Worm (Caenorhabditis elegans): Measurements from ENCODE around the gene F20D6.2.

Gene F20D6.2

DNA sequence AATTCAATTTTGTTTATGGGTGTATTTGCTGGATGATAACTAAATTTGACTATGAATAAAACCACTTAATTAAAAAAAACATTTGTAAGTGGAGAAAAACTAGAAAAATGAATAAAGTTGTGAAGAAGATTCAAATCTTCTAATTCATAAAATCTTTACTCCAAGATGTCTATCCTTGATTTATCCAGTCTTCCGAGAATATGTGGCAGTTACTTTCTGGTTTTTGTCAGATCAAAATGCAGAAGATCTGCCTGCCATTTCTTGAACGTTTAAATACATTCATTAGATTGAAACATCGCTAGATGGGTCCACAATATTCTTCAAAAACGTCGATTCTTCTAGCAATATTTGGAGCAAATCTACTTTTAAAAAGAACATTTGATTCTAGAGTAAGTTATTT is at the start of gene F20D6.2:
F20D6.2 (plus strand) TSS at position 301 of the 400 bp plus-strand sequence.
- TF ChIP-seq ceh-9 (tag; optimal IDR thresholded peaks at IDR 0.05) (no peak), gmeb-2 (tag; optimal IDR thresholded peaks at IDR 0.05) (no peak), tbx-7 (tag; optimal IDR thresholded peaks at IDR 0.05) (no peak), ceh-14 (tag; optimal IDR thresholded peaks at IDR 0.05) (no peak), syd-9 (tag; optimal IDR thresholded peaks at IDR 0.05) (no peak), unc-42 (tag; optimal IDR thresholded peaks at IDR 0.05) (no peak), fkh-6 (tag; optimal IDR thresholded peaks at IDR 0.05) (no peak), pros-1 (tag; optimal IDR thresholded peaks at IDR 0.05) (no peak), ceh-45 (GFP tag; IDR thresholded peaks at IDR 0.05) (no peak), ceh-19 (GFP tag; optimal IDR thresholded peaks at IDR 0.05) (no peak), ztf-16 (tag; optimal IDR thresholded peaks at IDR 0.05) (no peak)

- TF ChIP-seq pax-1 (tag; optimal IDR thresholded peaks at IDR 0.05): no peak
- TF ChIP-seq tbx-7 (tag; optimal IDR thresholded peaks at IDR 0.05): no peak
Measured at ce11 chrV:8143605-8144004, 42.2 kb upstream of the F20D6.2 start, which contains the start of gene D1014.2. Gene D1014.2, plus strand, starts transcription at chrV:8143905.

DNA sequence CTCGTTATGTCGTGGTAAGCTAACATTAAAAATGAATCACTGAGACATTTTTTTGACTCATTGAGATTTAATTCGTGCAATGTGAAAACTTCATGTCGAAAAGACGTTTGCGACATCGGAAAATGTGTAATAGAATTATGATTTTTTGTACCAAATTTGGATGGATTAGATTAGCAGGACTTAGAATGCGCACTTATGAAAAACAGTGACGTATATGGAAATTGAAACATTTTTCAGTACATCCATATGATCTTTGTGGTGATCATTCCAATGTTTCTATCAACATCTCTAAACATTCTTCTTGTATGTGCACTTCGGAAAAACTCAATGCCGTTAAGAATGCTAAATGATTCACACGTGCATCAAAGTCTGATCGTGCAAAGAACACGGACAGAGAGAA is 41.3 kb upstream of the F20D6.2 start:
- TF ChIP-seq fkh-10 (GFP tag; optimal IDR thresholded peaks at IDR 0.05): no peak
- TF ChIP-seq elt-4 (tag; optimal IDR thresholded peaks at IDR 0.05): no peak
- no peak for TF ChIP-seq Y22D7AL.16 (tag; optimal IDR thresholded peaks at IDR 0.05)
- TF ChIP-seq T23F11.4 (GFP tag; optimal IDR thresholded peaks at IDR 0.05): no peak
- no peak for TF ChIP-seq ttx-3 (tag; optimal IDR thresholded peaks at IDR 0.05)
- TF ChIP-seq nhr-11 (tag; optimal IDR thresholded peaks at IDR 0.05): no peak
- TF ChIP-seq C38D4.7 (GFP tag; optimal IDR thresholded peaks at IDR 0.05): no peak
- no peak for TF ChIP-seq ref-2 (tag; optimal IDR thresholded peaks at IDR 0.05)
- TF ChIP-seq K02D7.2 (tag; optimal IDR thresholded peaks at IDR 0.05): no peak
- no peak for TF ChIP-seq ceh-19 (GFP tag; optimal IDR thresholded peaks at IDR 0.05)
- TF ChIP-seq pros-1 (tag; optimal IDR thresholded peaks at IDR 0.05): no peak
- TF ChIP-seq ceh-14 (tag; optimal IDR thresholded peaks at IDR 0.05): no peak
- no peak for TF ChIP-seq ceh-45 (GFP tag; IDR thresholded peaks at IDR 0.05)

DNA sequence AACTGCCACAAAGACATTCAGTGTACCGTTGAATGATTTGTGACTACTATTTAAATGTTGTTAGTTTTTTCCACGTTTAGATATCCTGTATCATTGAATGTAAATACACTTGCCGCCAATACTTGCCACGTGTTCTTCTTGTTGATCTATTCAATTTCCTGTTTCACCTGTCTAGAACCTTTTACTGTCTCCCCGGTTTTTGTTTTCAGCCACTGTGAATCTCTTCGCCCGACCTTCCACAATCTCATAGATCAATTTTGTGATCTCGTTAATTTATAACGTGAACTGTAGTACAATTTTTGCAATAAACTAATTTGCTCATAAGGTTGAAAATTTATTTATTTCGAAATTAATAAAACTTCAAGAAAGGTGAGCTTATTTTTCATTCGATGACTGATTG is 40.5 kb upstream of the F20D6.2 start, which contains the start of gene D1014.13:
D1014.13 (plus strand) TSS at position 301 of the 400 bp plus-strand sequence.
- no peak for TF ChIP-seq zip-5 (tag; optimal IDR thresholded peaks at IDR 0.05)

DNA sequence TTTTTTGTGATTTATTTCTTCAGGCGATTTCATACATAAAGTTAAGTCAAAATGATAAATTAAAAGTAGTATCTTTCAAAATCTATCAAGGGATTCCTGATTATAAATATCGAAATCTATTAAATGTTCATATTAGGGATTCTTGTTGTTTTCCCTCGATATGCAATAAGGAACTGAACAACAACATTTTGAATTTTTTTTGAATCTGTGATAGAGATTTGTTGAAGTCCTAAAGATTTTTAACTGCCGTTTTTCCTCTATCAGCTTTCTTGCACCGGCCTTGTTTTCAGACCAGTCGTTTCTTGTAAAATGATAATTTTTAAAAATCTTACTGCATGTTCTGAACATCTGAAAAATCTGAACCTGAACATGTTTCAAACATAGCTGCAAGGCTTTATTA is 30.1 kb upstream of the F20D6.2 start:
- no peak for TF ChIP-seq madf-2 (tag; optimal IDR thresholded peaks at IDR 0.05)
- TF ChIP-seq syd-9 (tag; optimal IDR thresholded peaks at IDR 0.05): no peak
- no peak for TF ChIP-seq unc-42 (tag; optimal IDR thresholded peaks at IDR 0.05)
- no peak for TF ChIP-seq nfya-1 (tag; optimal IDR thresholded peaks at IDR 0.05)
- TF ChIP-seq tbx-2 (tag; optimal IDR thresholded peaks at IDR 0.05): no peak
- TF ChIP-seq nhr-232 (tag; optimal IDR thresholded peaks at IDR 0.05): no peak
- TF ChIP-seq rnt-1 (tag; optimal IDR thresholded peaks at IDR 0.05): no peak
- TF ChIP-seq ets-4 (tag; optimal IDR thresholded peaks at IDR 0.05): no peak
- no peak for TF ChIP-seq unc-55 (GFP tag; optimal IDR thresholded peaks at IDR 0.05)
- no peak for TF ChIP-seq pha-2 (tag; optimal IDR thresholded peaks at IDR 0.05)
- TF ChIP-seq ahr-1 (tag; optimal IDR thresholded peaks at IDR 0.05): no peak
- no peak for TF ChIP-seq ceh-45 (GFP tag; IDR thresholded peaks at IDR 0.05)
- TF ChIP-seq unc-86 (tag; optimal IDR thresholded peaks at IDR 0.05): no peak
- no peak for TF ChIP-seq hlh-15 (tag; optimal IDR thresholded peaks at IDR 0.05)
- TF ChIP-seq hlh-30 (tag; optimal IDR thresholded peaks at IDR 0.05; ENCODE audit: insufficient read depth): no peak
- TF ChIP-seq ceh-14 (tag; optimal IDR thresholded peaks at IDR 0.05): no peak
- no peak for TF ChIP-seq elt-4 (tag; optimal IDR thresholded peaks at IDR 0.05)
- TF ChIP-seq fax-1 (tag; optimal IDR thresholded peaks at IDR 0.05): no peak
